Worm (Caenorhabditis elegans) whole organism, L3 larva: Measurements from ENCODE around the gene srbc-38.

Source experiments
- ceh-9 ChIP-seq: sonication (generic microtip); optimal IDR thresholded peaks from 2 replicates; lab custom pipeline; 2018; ENCODE audit warnings: missing biosample characterization, missing genetic modification characterization
- snpc-4 ChIP-seq: fragments of 150-350 bp; optimal IDR thresholded peaks from 2 replicates; lab custom pipeline; 2014; ENCODE audit warnings: missing biosample characterization, missing genetic modification characterization
- zag-1 ChIP-seq: fragments of 150-350 bp; optimal IDR thresholded peaks from 2 replicates; lab custom pipeline; 2014; ENCODE audit warnings: missing biosample characterization, missing genetic modification characterization

ce11 chrV:731330-731729 lies 24.3 kb downstream of the srbc-38 start:
- no peak for TF ChIP-seq snpc-4 (tag; lab: Kevin White, UChicago)
- no peak for TF ChIP-seq zag-1 (tag; lab: Kevin White, UChicago)
- TF ChIP-seq ceh-9 (tag; lab: Kevin White, UChicago): no peak
